Worm (Caenorhabditis elegans) whole organism, L4/young adult: ENCODE measurements around the gene F14D7.2.

ENCODE experiments used
- W03F9.2 ChIP-seq: fragments of 150-350 bp; optimal IDR thresholded peaks from 2 replicates; lab custom pipeline; 2014; ENCODE audit warnings: missing biosample characterization, missing genetic modification characterization
- dao-5 ChIP-seq: sonication (generic microtip); optimal IDR thresholded peaks from 2 replicates; lab custom pipeline; 2016; ENCODE audit warnings: missing genotype, missing genetic modification characterization, moderate library complexity, missing compliant biosample characterization
- him-1 ChIP-seq: sonication (generic microtip); optimal IDR thresholded peaks from 2 replicates; lab custom pipeline; 2016; ENCODE audit warnings: missing genotype, missing genetic modification reagents, missing genetic modification characterization, missing compliant biosample characterization

F14D7.2 gene

ce11 chrV:14293667-14294194 is at the start of gene F14D7.2:
F14D7.2 (minus strand) TSS chrV:14293717.
- no peak for TF ChIP-seq dao-5 (tag; lab: Kevin White, UChicago)
- no peak for TF ChIP-seq him-1 (tag; lab: Kevin White, UChicago)
- no peak for TF ChIP-seq W03F9.2

ce11 chrV:14341672-14342071 is 48.2 kb upstream of the F14D7.2 start, which contains the start of gene F47B8.10:
F47B8.10 (plus strand) TSS chrV:14341972.
- no peak for TF ChIP-seq dao-5 (tag; lab: Kevin White, UChicago)
- no peak for TF ChIP-seq W03F9.2
- no peak for TF ChIP-seq him-1 (tag; lab: Kevin White, UChicago)

- TF ChIP-seq him-1 (tag; lab: Kevin White, UChicago) (no peak), dao-5 (tag; lab: Kevin White, UChicago) (no peak), W03F9.2 (no peak)
Observed at ce11 chrV:14336655-14337054, 43.1 kb upstream of the F14D7.2 start, which contains the start of gene srm-6. srm-6 (plus strand) TSS chrV:14336955.

DNA sequence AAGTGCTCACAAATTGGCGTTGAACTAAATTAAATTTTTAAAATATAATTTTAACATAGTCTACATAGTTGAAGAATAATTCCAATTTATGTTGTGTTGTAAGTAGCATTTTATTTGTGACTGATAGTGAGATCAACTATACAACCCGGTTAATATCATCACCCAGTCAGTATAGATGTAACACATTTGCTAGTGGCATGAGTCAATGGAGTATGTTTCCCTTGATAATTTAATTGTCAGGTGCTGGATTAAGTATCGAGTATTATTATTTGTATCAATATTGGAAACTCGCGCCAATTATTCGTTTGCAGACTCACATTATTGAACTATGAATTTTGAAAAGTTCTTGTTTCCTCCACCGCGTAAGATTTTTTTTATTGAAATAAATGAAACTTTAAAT is 41.4 kb upstream of the F14D7.2 start, which contains the start of gene srm-5:
Gene srm-5 (plus strand): TSS at position 301 of the 400 bp plus-strand sequence.
- TF ChIP-seq dao-5 (tag; lab: Kevin White, UChicago) (no peak), W03F9.2 (no peak), him-1 (tag; lab: Kevin White, UChicago) (no peak)

DNA sequence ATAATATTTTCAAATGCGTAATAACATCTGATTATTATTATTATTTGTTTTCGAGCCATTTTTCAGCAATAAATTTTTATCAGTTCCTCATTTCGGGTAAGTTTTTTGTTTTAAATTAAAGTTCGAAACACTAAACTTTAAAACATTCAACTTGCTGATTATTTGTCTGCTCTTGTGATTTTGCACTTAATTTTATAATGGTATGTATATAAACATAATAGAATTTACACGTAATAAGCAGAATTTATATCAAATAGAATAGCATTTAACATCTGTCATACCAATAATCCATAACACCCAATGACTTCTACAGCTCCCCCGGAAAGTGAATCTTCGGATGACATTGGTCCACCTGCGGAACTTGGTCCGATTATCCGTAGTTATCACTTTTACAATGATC is 39.6 kb upstream of the F14D7.2 start, which contains the start of gene srm-4:
Gene srm-4 (plus strand): TSS at position 301 of the 400 bp plus-strand sequence.
- TF ChIP-seq him-1 (tag; lab: Kevin White, UChicago) = no peak
- TF ChIP-seq W03F9.2 = no peak
- no peak for TF ChIP-seq dao-5 (tag; lab: Kevin White, UChicago)

- TF ChIP-seq W03F9.2 = no peak
- TF ChIP-seq dao-5 (tag; lab: Kevin White, UChicago) = no peak
- no peak for TF ChIP-seq him-1 (tag; lab: Kevin White, UChicago)
Observed at ce11 chrV:14331477-14331876, 38.0 kb upstream of the F14D7.2 start, which contains the start of gene F47B8.8. F47B8.8 (plus strand) TSS chrV:14331733.

ce11 chrV:14328806-14329205 is 35.3 kb upstream of the F14D7.2 start, which contains the start of gene pepm-1:
pepm-1 (plus strand) TSS chrV:14329106.
- TF ChIP-seq dao-5 (tag; lab: Kevin White, UChicago) (no peak), him-1 (tag; lab: Kevin White, UChicago) (no peak), W03F9.2 (no peak)

ce11 chrV:14327776-14328175 is 34.3 kb upstream of the F14D7.2 start, which contains the start of gene F47B8.5:
F47B8.5 (minus strand) TSS chrV:14327876.
- TF ChIP-seq dao-5 (tag; lab: Kevin White, UChicago) = no peak
- TF ChIP-seq him-1 (tag; lab: Kevin White, UChicago) = no peak
- TF ChIP-seq W03F9.2 = no peak

DNA sequence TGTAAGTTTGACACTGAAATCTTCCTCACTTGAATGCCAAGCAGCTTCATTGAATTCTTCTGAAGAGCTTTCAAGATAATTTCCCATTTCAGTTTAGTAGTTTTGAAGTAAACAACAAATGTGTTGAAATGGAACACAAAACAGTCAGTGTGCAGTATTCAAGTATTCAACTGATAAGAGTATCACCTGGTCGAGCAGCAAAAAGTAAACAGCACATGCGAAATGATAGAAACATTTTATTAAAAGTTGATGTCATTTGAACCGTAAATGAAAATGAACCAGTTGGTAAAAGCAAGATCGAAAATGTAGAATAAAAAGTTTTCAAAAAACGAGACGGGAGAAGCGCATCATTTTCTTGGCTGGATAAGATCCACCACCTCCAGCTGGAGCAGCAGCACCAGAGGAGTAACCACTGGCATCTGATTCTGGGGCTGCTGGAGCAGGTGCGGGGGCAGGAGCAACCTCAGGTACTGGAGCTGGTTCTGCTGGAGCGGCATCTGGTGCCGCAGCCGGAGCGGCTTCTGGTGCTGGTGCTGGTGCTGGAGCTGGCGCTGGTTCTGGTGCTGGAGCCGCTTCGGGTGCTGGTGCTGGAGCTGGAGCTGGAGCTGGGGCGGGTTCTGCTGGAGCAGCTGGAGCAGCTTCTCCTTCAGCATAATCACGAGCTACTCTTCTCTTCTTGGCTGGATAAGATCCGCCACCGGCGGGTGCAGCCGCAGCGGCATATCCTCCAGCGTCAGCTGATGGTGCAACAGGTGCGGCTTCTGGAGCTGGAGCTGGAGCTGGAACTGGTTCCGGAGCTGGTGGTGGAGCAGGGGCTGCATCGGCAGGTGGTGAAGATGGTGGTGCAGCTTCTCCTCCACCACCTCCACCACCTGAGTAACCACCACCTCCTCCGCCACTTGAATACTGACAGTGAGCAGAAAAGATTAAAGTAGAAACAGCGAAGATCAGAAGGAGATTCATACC is 31.3 kb upstream of the F14D7.2 start, which contains the start of the genes F47B8.4 and F47B8.18:
Gene F47B8.4 (minus strand): TSS at position 172 of the 966 bp plus-strand sequence.
Gene F47B8.18 (minus strand): TSS at position 963 of the 966 bp plus-strand sequence.
- no peak for TF ChIP-seq W03F9.2
- no peak for TF ChIP-seq him-1 (tag; lab: Kevin White, UChicago)
- TF ChIP-seq dao-5 (tag; lab: Kevin White, UChicago) = no peak

DNA sequence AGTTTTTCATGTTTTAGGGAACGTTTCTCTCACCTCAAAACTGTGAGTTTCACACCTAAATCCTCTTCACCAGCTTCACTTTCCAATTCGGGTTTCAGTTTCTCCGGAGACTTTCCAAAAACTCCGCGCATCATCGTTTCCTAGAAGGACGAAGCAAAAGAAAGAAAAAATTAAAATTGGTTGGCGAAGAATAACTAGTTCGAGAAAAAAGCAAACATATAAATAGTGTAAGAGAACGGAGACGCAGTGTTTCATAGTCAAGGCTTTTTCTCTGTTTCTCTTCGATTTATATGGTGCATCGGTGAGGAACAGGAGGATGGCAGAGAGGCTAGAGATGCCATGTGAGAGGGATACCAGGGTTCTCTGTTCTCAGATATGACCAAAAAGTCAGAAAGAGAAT is 29.2 kb upstream of the F14D7.2 start, which contains the start of gene F47B8.3:
Gene F47B8.3 (minus strand): TSS at position 261 of the 400 bp plus-strand sequence.
- TF ChIP-seq him-1 (tag; lab: Kevin White, UChicago) = no peak
- TF ChIP-seq dao-5 (tag; lab: Kevin White, UChicago) = no peak

- TF ChIP-seq W03F9.2 (no peak), dao-5 (tag; lab: Kevin White, UChicago) (no peak), him-1 (tag; lab: Kevin White, UChicago) (no peak)
Observed at ce11 chrV:14320730-14321319, 27.3 kb upstream of the F14D7.2 start.

ce11 chrV:14320246-14320645 is 26.7 kb upstream of the F14D7.2 start, which contains the start of gene F47B8.14:
F47B8.14 (plus strand) TSS chrV:14320546.
- TF ChIP-seq W03F9.2 (no peak), him-1 (tag; lab: Kevin White, UChicago) (no peak), dao-5 (tag; lab: Kevin White, UChicago) (no peak)
